Worm (Caenorhabditis elegans) whole organism, L2 larva: ENCODE results near the gene C06A6.2.

Experiments used
- R02D3.7 ChIP-seq: fragments of 150-350 bp; optimal IDR thresholded peaks from 2 replicates; lab custom pipeline; 2014; ENCODE audit warnings: missing biosample characterization, missing genetic modification characterization
- crh-2 ChIP-seq: sonication (generic microtip); optimal IDR thresholded peaks from 2 replicates; lab custom pipeline; 2017; ENCODE audit warnings: missing biosample characterization, missing genetic modification characterization
- egl-27 ChIP-seq: sonication (generic microtip); optimal IDR thresholded peaks from 3 replicates; lab custom pipeline; 2017; ENCODE audit warnings: missing biosample characterization, missing genetic modification reagents, missing genetic modification characterization
- lin-13 ChIP-seq: fragments of 150-350 bp; optimal IDR thresholded peaks from 2 replicates; lab custom pipeline; 2014; ENCODE audit warnings: missing biosample characterization, missing genetic modification reagents, missing genetic modification characterization
- nhr-237 ChIP-seq: fragments of 150-350 bp; optimal IDR thresholded peaks from 2 replicates; lab custom pipeline; 2014; ENCODE audit warnings: missing biosample characterization, missing genetic modification characterization
- nhr-6 ChIP-seq: fragments of 150-350 bp; optimal IDR thresholded peaks from 2 replicates; lab custom pipeline; 2014; ENCODE audit warnings: missing biosample characterization, missing genetic modification characterization
- skn-1 ChIP-seq: sonication (generic microtip); optimal IDR thresholded peaks from 2 replicates; lab custom pipeline; 2017; ENCODE audit warnings: missing biosample characterization, missing genetic modification characterization
- ztf-11 ChIP-seq: sonication (generic microtip); optimal IDR thresholded peaks from 2 replicates; lab custom pipeline; 2017; ENCODE audit warnings: missing biosample characterization, missing genetic modification characterization
- ztf-4 ChIP-seq: fragments of 150-350 bp; optimal IDR thresholded peaks from 2 replicates; lab custom pipeline; 2014; ENCODE audit warnings: missing biosample characterization, missing genetic modification characterization

- no peak for TF ChIP-seq ztf-4 (tag; lab: Kevin White, UChicago)
- TF ChIP-seq nhr-237: no peak
- no peak for TF ChIP-seq nhr-6 (tag; lab: Kevin White, UChicago)
- TF ChIP-seq crh-2 (tag; lab: Kevin White, UChicago): no peak
- no peak for TF ChIP-seq lin-13 (GFP tag; lab: Kevin White, UChicago)
- no peak for TF ChIP-seq skn-1 (tag; lab: Kevin White, UChicago)
- TF ChIP-seq egl-27: no peak
- TF ChIP-seq R02D3.7: no peak
- TF ChIP-seq ztf-11 (tag; lab: Kevin White, UChicago): no peak
These were observed 33.7 kb upstream of the C06A6.2 start, which contains the start of gene zgpa-1 for ce11 chrIV:7812709-7813108.
